Worm (Caenorhabditis elegans) whole organism, early embryonic: ENCODE data around the gene T18D3.1.

Experiments
- B0310.2 ChIP-seq: sonication (generic microtip); optimal IDR thresholded peaks from 2 replicates; lab custom pipeline; 2016; ENCODE audit warnings: mild to moderate bottlenecking, missing genetic modification characterization, missing compliant biosample characterization
- F13C5.2 ChIP-seq: sonication (generic microtip); optimal IDR thresholded peaks from 2 replicates; lab custom pipeline; 2017; ENCODE audit warnings: mild to moderate bottlenecking, missing genetic modification characterization, inconsistent platforms, missing compliant biosample characterization
- aly-1 ChIP-seq: sonication (generic microtip); optimal IDR thresholded peaks from 2 replicates; lab custom pipeline; 2016; ENCODE audit warnings: missing genetic modification characterization, missing compliant biosample characterization
- ama-1 ChIP-seq: fragments of 150-350 bp; optimal IDR thresholded peaks from 2 replicates; lab custom pipeline; 2014
- ceh-13 ChIP-seq: fragments of 200-800 bp; sonication (Bioruptor generic); optimal IDR thresholded peaks from 2 replicates; lab custom pipeline; 2018; ENCODE audit warnings: mild to moderate bottlenecking, missing genetic modification characterization, missing compliant biosample characterization
- ceh-36 ChIP-seq: sonication (generic microtip); optimal IDR thresholded peaks from 2 replicates; lab custom pipeline; 2016; ENCODE audit warnings: missing genetic modification characterization, inconsistent platforms, missing compliant biosample characterization
- ets-7 ChIP-seq: sonication (generic microtip); optimal IDR thresholded peaks from 2 replicates; lab custom pipeline; 2016; ENCODE audit warnings: missing genotype, missing genetic modification characterization, missing compliant biosample characterization
- flt-1 ChIP-seq: fragments of 200-800 bp; sonication (Bioruptor generic); IDR thresholded peaks from 2 replicates; pipeline ENCODE4 v1.3.6; 2022; ENCODE audit warnings: missing genetic modification characterization, missing compliant biosample characterization
- hmbx-1 ChIP-seq: sonication (generic microtip); optimal IDR thresholded peaks from 2 replicates; lab custom pipeline; 2016; ENCODE audit warnings: mild to moderate bottlenecking, missing genetic modification characterization, missing compliant biosample characterization
- hmg-4 ChIP-seq: fragments of 200-800 bp; sonication (Bioruptor generic); optimal IDR thresholded peaks from 2 replicates; lab custom pipeline; 2018; ENCODE audit warnings: mild to moderate bottlenecking, missing genetic modification characterization, missing compliant biosample characterization
- hnd-1 ChIP-seq: sonication (generic microtip); optimal IDR thresholded peaks from 2 replicates; lab custom pipeline; 2016; ENCODE audit warnings: missing genetic modification characterization, missing compliant biosample characterization
- pes-1 ChIP-seq: fragments of 200-800 bp; sonication (Bioruptor generic); IDR thresholded peaks from 2 replicates; pipeline ENCODE4 v1.3.6; 2022; ENCODE audit warnings: missing genetic modification reagents, missing genetic modification characterization, missing compliant biosample characterization
- scrt-1 ChIP-seq: fragments of 200-800 bp; sonication (Bioruptor generic); IDR thresholded peaks from 2 replicates; pipeline ENCODE4 v1.3.6; 2022; ENCODE audit warnings: missing genetic modification characterization, missing compliant biosample characterization
- sea-1 ChIP-seq: fragments of 200-800 bp; sonication (Bioruptor generic); conservative IDR thresholded peaks from 2 replicates; pipeline ENCODE4 v1.3.6; 2022; ENCODE audit warnings: missing genetic modification characterization, missing compliant biosample characterization
- tbx-11 ChIP-seq: fragments of 200-800 bp; sonication (Bioruptor generic); IDR thresholded peaks from 2 replicates; pipeline ENCODE4 v1.3.6; 2022; ENCODE audit warnings: missing genetic modification characterization, missing compliant biosample characterization
- tbx-37 ChIP-seq: fragments of 200-800 bp; sonication (Bioruptor generic); conservative IDR thresholded peaks from 2 replicates; pipeline ENCODE4 v1.3.6; 2022; ENCODE audit warnings: missing genetic modification reagents, missing genetic modification characterization, missing compliant biosample characterization
- tra-4 ChIP-seq: sonication (generic microtip); optimal IDR thresholded peaks from 2 replicates; lab custom pipeline; 2017; ENCODE audit warnings: missing genetic modification characterization, missing compliant biosample characterization

The T18D3.1 gene

ce11 chrX:12454290-12454795 lies at the start of gene T18D3.1, which contains the start of gene T18D3.9:
Gene T18D3.1, plus strand, starts transcription at chrX:12454745.
Gene T18D3.9, minus strand, starts transcription at chrX:12454457.
- TF ChIP-seq ets-7 (tag; lab: Kevin White, UChicago), result no peak
- no peak for TF ChIP-seq hmg-4 (GFP tag; lab: Kevin White, UChicago)
- TF ChIP-seq ceh-36 (tag; lab: Kevin White, UChicago), result no peak
- no peak for TF ChIP-seq sea-1 (GFP tag; lab: Robert Waterston, UW)
- no peak for TF ChIP-seq flt-1
- TF ChIP-seq hmbx-1 (tag; lab: Kevin White, UChicago), result no peak
- TF ChIP-seq hnd-1 (tag; lab: Kevin White, UChicago), result no peak
- TF ChIP-seq tbx-37 (GFP tag; lab: Robert Waterston, UW), result no peak
- TF ChIP-seq pes-1 (GFP tag; lab: Robert Waterston, UW), result no peak
- no peak for TF ChIP-seq aly-1 (tag; lab: Kevin White, UChicago)
- no peak for TF ChIP-seq ceh-13 (GFP tag; lab: Kevin White, UChicago)
- TF ChIP-seq tra-4, result no peak
- TF ChIP-seq scrt-1 (GFP tag; lab: Robert Waterston, UW), result no peak
- TF ChIP-seq F13C5.2, result no peak
- TF ChIP-seq tbx-11 (GFP tag; lab: Robert Waterston, UW), result no peak
- no peak for TF ChIP-seq B0310.2 (tag; lab: Kevin White, UChicago)
- no peak for TF ChIP-seq ama-1 (lab: Kevin White, UChicago)

ce11 chrX:12406037-12406436 lies 48.5 kb upstream of the T18D3.1 start:
- no peak for TF ChIP-seq tra-4
- TF ChIP-seq ama-1 (lab: Kevin White, UChicago), result no peak
- TF ChIP-seq hmbx-1 (tag; lab: Kevin White, UChicago), result no peak
- no peak for TF ChIP-seq F13C5.2
- no peak for TF ChIP-seq flt-1

- TF ChIP-seq hmbx-1 (tag; lab: Kevin White, UChicago), result no peak
- TF ChIP-seq hnd-1 (tag; lab: Kevin White, UChicago), result no peak
- TF ChIP-seq tbx-37 (GFP tag; lab: Robert Waterston, UW), result no peak
- TF ChIP-seq hmg-4 (GFP tag; lab: Kevin White, UChicago), result no peak
- TF ChIP-seq F13C5.2, result no peak
- no peak for TF ChIP-seq ceh-36 (tag; lab: Kevin White, UChicago)
- TF ChIP-seq aly-1 (tag; lab: Kevin White, UChicago), result no peak
- no peak for TF ChIP-seq ama-1 (lab: Kevin White, UChicago)
- no peak for TF ChIP-seq sea-1 (GFP tag; lab: Robert Waterston, UW)
- TF ChIP-seq pes-1 (GFP tag; lab: Robert Waterston, UW), result no peak
- TF ChIP-seq B0310.2 (tag; lab: Kevin White, UChicago), result no peak
- TF ChIP-seq tbx-11 (GFP tag; lab: Robert Waterston, UW), result no peak
- no peak for TF ChIP-seq ceh-13 (GFP tag; lab: Kevin White, UChicago)
- TF ChIP-seq scrt-1 (GFP tag; lab: Robert Waterston, UW), result no peak
- TF ChIP-seq flt-1, result no peak
- no peak for TF ChIP-seq ets-7 (tag; lab: Kevin White, UChicago)
- no peak for TF ChIP-seq tra-4
These were observed 48.0 kb upstream of the T18D3.1 start for ce11 chrX:12406592-12406991.

ce11 chrX:12407297-12407696 lies 47.2 kb upstream of the T18D3.1 start:
- TF ChIP-seq scrt-1 (GFP tag; lab: Robert Waterston, UW) (0 out of 2 replicates have a peak, but pooled peaks have one; percentile 15), sea-1 (GFP tag; lab: Robert Waterston, UW) (no peak), F13C5.2 (peak; percentile 0), ceh-13 (GFP tag; lab: Kevin White, UChicago) (no peak), pes-1 (GFP tag; lab: Robert Waterston, UW) (no peak), tbx-37 (GFP tag; lab: Robert Waterston, UW) (0 out of 2 replicates have a peak, but pooled peaks have one; percentile 12), B0310.2 (tag; lab: Kevin White, UChicago) (no peak), aly-1 (tag; lab: Kevin White, UChicago) (peak; percentile 77), ama-1 (lab: Kevin White, UChicago) (no peak), tra-4 (no peak), tbx-11 (GFP tag; lab: Robert Waterston, UW) (no peak), hmg-4 (GFP tag; lab: Kevin White, UChicago) (peak; percentile 52), flt-1 (no peak), hnd-1 (tag; lab: Kevin White, UChicago) (no peak), ets-7 (tag; lab: Kevin White, UChicago) (no peak), ceh-36 (tag; lab: Kevin White, UChicago) (no peak), hmbx-1 (tag; lab: Kevin White, UChicago) (no peak)

- TF ChIP-seq ceh-36 (tag; lab: Kevin White, UChicago) (no peak), tbx-11 (GFP tag; lab: Robert Waterston, UW) (no peak), scrt-1 (GFP tag; lab: Robert Waterston, UW) (no peak), ama-1 (lab: Kevin White, UChicago) (no peak), tbx-37 (GFP tag; lab: Robert Waterston, UW) (no peak)
These were observed 40.6 kb upstream of the T18D3.1 start, which contains the start of gene lin-2 for ce11 chrX:12413941-12414340. Gene lin-2, minus strand, starts transcription at chrX:12414041.

ce11 chrX:12415832-12416231 lies 38.7 kb upstream of the T18D3.1 start:
- TF ChIP-seq F13C5.2 (no peak), ceh-36 (tag; lab: Kevin White, UChicago) (no peak), flt-1 (no peak), ama-1 (lab: Kevin White, UChicago) (no peak), pes-1 (GFP tag; lab: Robert Waterston, UW) (no peak), hmg-4 (GFP tag; lab: Kevin White, UChicago) (no peak), ets-7 (tag; lab: Kevin White, UChicago) (no peak)

- TF ChIP-seq tbx-37 (GFP tag; lab: Robert Waterston, UW) (no peak), ets-7 (tag; lab: Kevin White, UChicago) (no peak), tra-4 (no peak), F13C5.2 (no peak), hmg-4 (GFP tag; lab: Kevin White, UChicago) (no peak), hnd-1 (tag; lab: Kevin White, UChicago) (no peak), sea-1 (GFP tag; lab: Robert Waterston, UW) (no peak), pes-1 (GFP tag; lab: Robert Waterston, UW) (no peak), ceh-13 (GFP tag; lab: Kevin White, UChicago) (no peak), ama-1 (lab: Kevin White, UChicago) (no peak), hmbx-1 (tag; lab: Kevin White, UChicago) (no peak), B0310.2 (tag; lab: Kevin White, UChicago) (no peak)
These were observed 32.0 kb upstream of the T18D3.1 start for ce11 chrX:12422580-12422979.
